Worm (Caenorhabditis elegans): Measurements from ENCODE around the gene cylc-1.
"Not testable (repeated sequence)": the region's sequence is repeated elsewhere in the genome, so short reads cannot be mapped to it uniquely, and the experiment has no call there.

Gene cylc-1

ce11 chrIV:5225277-5225822 is at the start of gene cylc-1:
Gene cylc-1 (minus strand): TSS chrIV:5225772.
- not testable (repeated sequence) for TF ChIP-seq tbx-37 (GFP tag; conservative IDR thresholded peaks at IDR 0.05); tbx-11 (GFP tag; IDR thresholded peaks at IDR 0.05); sea-1 (GFP tag; conservative IDR thresholded peaks at IDR 0.05)

- TF ChIP-seq B0310.2 (tag; optimal IDR thresholded peaks at IDR 0.05): no peak
Observed at ce11 chrIV:5274123-5274581, 48.6 kb upstream of the cylc-1 start, which contains the start of gene slfl-4. Gene slfl-4 (plus strand): TSS chrIV:5274531.

ce11 chrIV:5273385-5273784 is 47.8 kb upstream of the cylc-1 start:
- TF ChIP-seq F13C5.2 (tag; optimal IDR thresholded peaks at IDR 0.05) (no peak), aly-1 (tag; optimal IDR thresholded peaks at IDR 0.05) (no peak), ets-7 (tag; optimal IDR thresholded peaks at IDR 0.05) (no peak), hnd-1 (tag; optimal IDR thresholded peaks at IDR 0.05) (no peak), scrt-1 (GFP tag; IDR thresholded peaks at IDR 0.05) (no peak), pes-1 (GFP tag; IDR thresholded peaks at IDR 0.05) (no peak), ceh-36 (tag; optimal IDR thresholded peaks at IDR 0.05) (no peak), sea-1 (GFP tag; conservative IDR thresholded peaks at IDR 0.05) (no peak), tra-4 (tag; optimal IDR thresholded peaks at IDR 0.05) (no peak), tbx-11 (GFP tag; IDR thresholded peaks at IDR 0.05) (no peak), flt-1 (GFP tag; IDR thresholded peaks at IDR 0.05) (no peak), tbx-37 (GFP tag; conservative IDR thresholded peaks at IDR 0.05) (no peak), hmbx-1 (tag; optimal IDR thresholded peaks at IDR 0.05) (no peak), B0310.2 (tag; optimal IDR thresholded peaks at IDR 0.05) (no peak), hmg-4 (GFP tag; optimal IDR thresholded peaks at IDR 0.05) (no peak), ceh-13 (GFP tag; optimal IDR thresholded peaks at IDR 0.05) (no peak), ama-1 (optimal IDR thresholded peaks at IDR 0.05) (no peak)

ce11 chrIV:5272518-5272917 is 46.9 kb upstream of the cylc-1 start, which contains the start of gene F36H12.3:
Gene F36H12.3 (plus strand): TSS chrIV:5272818.
- TF ChIP-seq ets-7 (tag; optimal IDR thresholded peaks at IDR 0.05) (no peak), pes-1 (GFP tag; IDR thresholded peaks at IDR 0.05) (no peak)

- TF ChIP-seq tbx-11 (GFP tag; IDR thresholded peaks at IDR 0.05) (no peak), tbx-37 (GFP tag; conservative IDR thresholded peaks at IDR 0.05) (no peak), scrt-1 (GFP tag; IDR thresholded peaks at IDR 0.05) (no peak), ets-7 (tag; optimal IDR thresholded peaks at IDR 0.05) (no peak), hmg-4 (GFP tag; optimal IDR thresholded peaks at IDR 0.05) (no peak), ceh-36 (tag; optimal IDR thresholded peaks at IDR 0.05) (no peak), pes-1 (GFP tag; IDR thresholded peaks at IDR 0.05) (no peak), sea-1 (GFP tag; conservative IDR thresholded peaks at IDR 0.05) (no peak), hmbx-1 (tag; optimal IDR thresholded peaks at IDR 0.05) (no peak), ama-1 (optimal IDR thresholded peaks at IDR 0.05) (no peak), ceh-13 (GFP tag; optimal IDR thresholded peaks at IDR 0.05) (no peak), hnd-1 (tag; optimal IDR thresholded peaks at IDR 0.05) (no peak), B0310.2 (tag; optimal IDR thresholded peaks at IDR 0.05) (no peak), F13C5.2 (tag; optimal IDR thresholded peaks at IDR 0.05) (no peak)
Observed at ce11 chrIV:5268803-5269202, 43.2 kb upstream of the cylc-1 start, which contains the start of gene F36H12.4. Gene F36H12.4 (plus strand): TSS chrIV:5269103.

ce11 chrIV:5266474-5266873 is 40.9 kb upstream of the cylc-1 start, which contains the start of gene F36H12.5:
Gene F36H12.5 (plus strand): TSS chrIV:5266774.
- TF ChIP-seq hmg-4 (GFP tag; optimal IDR thresholded peaks at IDR 0.05) (no peak), tra-4 (tag; optimal IDR thresholded peaks at IDR 0.05) (no peak), ceh-13 (GFP tag; optimal IDR thresholded peaks at IDR 0.05) (no peak), flt-1 (GFP tag; IDR thresholded peaks at IDR 0.05) (no peak), ets-7 (tag; optimal IDR thresholded peaks at IDR 0.05) (no peak), B0310.2 (tag; optimal IDR thresholded peaks at IDR 0.05) (no peak), hmbx-1 (tag; optimal IDR thresholded peaks at IDR 0.05) (no peak), aly-1 (tag; optimal IDR thresholded peaks at IDR 0.05) (no peak), ceh-36 (tag; optimal IDR thresholded peaks at IDR 0.05) (no peak), ama-1 (optimal IDR thresholded peaks at IDR 0.05) (no peak), tbx-11 (GFP tag; IDR thresholded peaks at IDR 0.05) (no peak), sea-1 (GFP tag; conservative IDR thresholded peaks at IDR 0.05) (no peak), scrt-1 (GFP tag; IDR thresholded peaks at IDR 0.05) (no peak), hnd-1 (tag; optimal IDR thresholded peaks at IDR 0.05) (no peak), tbx-37 (GFP tag; conservative IDR thresholded peaks at IDR 0.05) (no peak), pes-1 (GFP tag; IDR thresholded peaks at IDR 0.05) (no peak), F13C5.2 (tag; optimal IDR thresholded peaks at IDR 0.05) (no peak)

ce11 chrIV:5260289-5260688 is 34.7 kb upstream of the cylc-1 start, which contains the start of gene msp-19:
Gene msp-19 (plus strand): TSS chrIV:5260589.
- TF ChIP-seq F13C5.2 (tag; optimal IDR thresholded peaks at IDR 0.05); ceh-36 (tag; optimal IDR thresholded peaks at IDR 0.05); hmg-4 (GFP tag; optimal IDR thresholded peaks at IDR 0.05): not testable (repeated sequence)

ce11 chrIV:5258385-5258784 is 32.8 kb upstream of the cylc-1 start, which contains the start of gene ttbk-2.1:
Gene ttbk-2.1 (plus strand): TSS chrIV:5258685.
- TF ChIP-seq tbx-11 (GFP tag; IDR thresholded peaks at IDR 0.05); F13C5.2 (tag; optimal IDR thresholded peaks at IDR 0.05); ceh-36 (tag; optimal IDR thresholded peaks at IDR 0.05): not testable (repeated sequence)
